Worm (Caenorhabditis elegans) whole organism, early embryonic: ENCODE results near the gene tbc-6.

Experiments used
- ama-1 ChIP-seq: fragments of 150-350 bp; optimal IDR thresholded peaks from 2 replicates; lab custom pipeline; 2014
- ceh-13 ChIP-seq: fragments of 200-800 bp; sonication (Bioruptor generic); optimal IDR thresholded peaks from 2 replicates; lab custom pipeline; 2018; ENCODE audit warnings: mild to moderate bottlenecking, missing genetic modification characterization, missing compliant biosample characterization
- hmbx-1 ChIP-seq: sonication (generic microtip); optimal IDR thresholded peaks from 2 replicates; lab custom pipeline; 2016; ENCODE audit warnings: mild to moderate bottlenecking, missing genetic modification characterization, missing compliant biosample characterization
- hnd-1 ChIP-seq: sonication (generic microtip); optimal IDR thresholded peaks from 2 replicates; lab custom pipeline; 2016; ENCODE audit warnings: missing genetic modification characterization, missing compliant biosample characterization
- scrt-1 ChIP-seq: fragments of 200-800 bp; sonication (Bioruptor generic); IDR thresholded peaks from 2 replicates; pipeline ENCODE4 v1.3.6; 2022; ENCODE audit warnings: missing genetic modification characterization, missing compliant biosample characterization

DNA sequence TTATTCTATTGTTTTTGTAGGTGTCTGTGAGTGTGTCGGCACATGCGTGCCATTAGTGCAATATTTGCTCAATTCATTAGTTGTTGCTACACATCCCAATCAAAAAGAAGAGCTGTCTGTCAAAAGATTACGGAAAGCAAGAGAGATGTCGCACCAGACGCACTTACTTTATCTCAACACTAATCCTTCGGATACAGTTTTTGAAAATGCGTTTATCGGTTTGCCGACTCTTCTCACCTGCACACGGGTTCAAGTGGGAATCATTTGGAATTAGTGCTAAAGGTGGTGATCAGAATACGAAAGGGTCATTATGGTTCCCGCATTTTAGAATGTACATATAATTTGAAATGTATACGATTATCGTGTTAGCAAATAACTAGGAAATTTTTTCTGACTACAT, 46.7 kb upstream of the tbc-6 start:
- no peak for TF ChIP-seq ama-1 (lab: Kevin White, UChicago)
- no peak for TF ChIP-seq scrt-1
- TF ChIP-seq ceh-13 (GFP tag; lab: Kevin White, UChicago), result no peak
- TF ChIP-seq hmbx-1 (tag; lab: Kevin White, UChicago), result no peak
- no peak for TF ChIP-seq hnd-1
